Worm (Caenorhabditis elegans): ENCODE measurements around the gene hda-6.
"Not testable (repeated sequence)": the region's sequence is repeated elsewhere in the genome, so short reads cannot be mapped to it uniquely, and the experiment has no call there.

Gene hda-6

DNA sequence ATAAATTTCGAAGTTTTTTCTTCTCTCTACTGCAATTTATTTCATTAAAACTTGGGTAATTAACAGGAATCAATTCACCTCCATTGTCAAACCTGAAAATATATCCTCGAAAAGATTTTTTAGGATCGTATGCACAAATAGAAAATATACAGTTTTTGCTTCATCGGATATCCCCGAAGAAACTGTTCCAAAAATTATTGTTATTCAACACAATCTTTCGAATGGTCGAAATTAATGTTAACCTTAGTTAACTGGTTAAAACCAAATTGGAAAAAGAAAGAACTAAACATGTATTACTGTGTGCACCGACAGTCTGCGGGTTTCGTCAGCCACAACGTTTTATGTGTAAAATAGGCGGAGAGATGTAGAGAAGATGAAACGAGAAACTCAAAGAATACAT lies 47.0 kb downstream of the hda-6 start (continued):
- TF ChIP-seq mcd-1 (GFP tag; IDR thresholded peaks at IDR 0.05) (peak; percentile 51; the same call in 1 of the 2 replicates), Y95B8A.8 (GFP tag; IDR thresholded peaks at IDR 0.05) (0 out of 2 replicates have a peak, but pooled peaks have one; percentile 36), pbrm-1 (GFP tag; IDR thresholded peaks at IDR 0.05) (peak; percentile 85), tbp1 (GFP tag; optimal IDR thresholded peaks at IDR 0.05) (peak; percentile 78), B0261.1 (tag; optimal IDR thresholded peaks at IDR 0.05) (peak; percentile 4), sdz-38 (tag; optimal IDR thresholded peaks at IDR 0.05) (no peak), him-1 (tag; optimal IDR thresholded peaks at IDR 0.05) (peak; percentile 44), F49E8.2 (tag; optimal IDR thresholded peaks at IDR 0.05; ENCODE audit: insufficient read depth) (peak; percentile 45), rcor-1 (GFP tag; IDR thresholded peaks at IDR 0.05) (peak; percentile 82), ceh-100 (GFP tag; IDR thresholded peaks at IDR 0.05) (peak; percentile 62), Y56A3A.18 (GFP tag; IDR thresholded peaks at IDR 0.05) (no peak), sea-2 (GFP tag; IDR thresholded peaks at IDR 0.05) (no peak), snpc-1.3 (tag; optimal IDR thresholded peaks at IDR 0.05; ENCODE audit: insufficient read depth) (peak; percentile 75), attf-6 (GFP tag; IDR thresholded peaks at IDR 0.05) (peak; percentile 97), F37B4.10 (GFP tag; IDR thresholded peaks at IDR 0.05) (no peak), lsy-27 (tag; optimal IDR thresholded peaks at IDR 0.05; ENCODE audit: borderline replicate concordance, insufficient read depth) (no peak), nfya-1 (tag; optimal IDR thresholded peaks at IDR 0.05; ENCODE audit: borderline replicate concordance, insufficient read depth) (no peak)

DNA sequence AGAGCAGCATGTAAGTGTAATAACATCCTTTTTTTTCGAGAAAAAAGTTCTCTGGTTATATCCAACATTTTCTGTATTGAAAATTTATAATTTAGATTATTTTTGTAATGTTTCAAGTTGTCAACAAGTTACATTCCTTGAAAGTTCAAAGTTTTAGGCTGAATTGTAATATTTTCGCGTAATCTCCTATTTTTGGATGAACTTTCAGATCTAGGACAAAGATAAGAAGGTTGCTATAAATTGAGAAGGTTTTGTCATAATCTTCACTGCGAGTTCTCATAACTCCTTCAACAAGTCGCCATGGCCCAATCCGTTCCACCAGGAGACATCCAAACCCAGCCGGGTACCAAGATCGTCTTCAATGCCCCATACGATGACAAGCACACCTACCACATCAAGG lies 47.9 kb downstream of the hda-6 start, which contains the start of gene msp-65:
TSS of gene msp-65 (plus strand) at position 301 of the 400 bp plus-strand sequence.
- TF ChIP-seq F23B12.7 (tag; optimal IDR thresholded peaks at IDR 0.05; ENCODE audit: insufficient read depth); nfya-1 (tag; optimal IDR thresholded peaks at IDR 0.05; ENCODE audit: borderline replicate concordance, insufficient read depth); zim-3 (tag; optimal IDR thresholded peaks at IDR 0.05): not testable (repeated sequence)

DNA sequence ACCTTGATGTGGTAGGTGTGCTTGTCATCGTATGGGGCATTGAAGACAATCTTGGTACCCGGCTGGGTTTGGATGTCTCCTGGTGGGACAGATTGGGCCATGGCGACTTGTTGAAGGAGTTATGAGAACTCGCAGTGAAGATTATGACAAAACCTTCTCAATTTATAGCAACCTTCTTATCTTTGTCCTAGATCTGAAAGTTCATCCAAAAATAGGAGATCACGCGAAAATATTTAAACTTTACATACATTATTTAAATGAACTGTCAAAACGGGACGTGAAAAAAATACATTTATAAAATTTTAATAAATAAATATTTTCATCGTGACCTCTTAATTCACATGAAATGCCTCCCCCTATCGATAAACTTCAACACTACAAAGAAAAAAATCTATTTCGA lies 51.1 kb downstream of the hda-6 start, which contains the start of the genes msp-59 and ZK354.2:
TSS of gene msp-59 (minus strand) at position 101 of the 400 bp plus-strand sequence.
TSS of gene ZK354.2 (plus strand) at position 395 of the 400 bp plus-strand sequence.
- not testable (repeated sequence) for TF ChIP-seq repo-1 (tag; optimal IDR thresholded peaks at IDR 0.05); C17E4.6 (GFP tag; IDR thresholded peaks at IDR 0.05); madf-8 (GFP tag; conservative IDR thresholded peaks at IDR 0.05)

DNA sequence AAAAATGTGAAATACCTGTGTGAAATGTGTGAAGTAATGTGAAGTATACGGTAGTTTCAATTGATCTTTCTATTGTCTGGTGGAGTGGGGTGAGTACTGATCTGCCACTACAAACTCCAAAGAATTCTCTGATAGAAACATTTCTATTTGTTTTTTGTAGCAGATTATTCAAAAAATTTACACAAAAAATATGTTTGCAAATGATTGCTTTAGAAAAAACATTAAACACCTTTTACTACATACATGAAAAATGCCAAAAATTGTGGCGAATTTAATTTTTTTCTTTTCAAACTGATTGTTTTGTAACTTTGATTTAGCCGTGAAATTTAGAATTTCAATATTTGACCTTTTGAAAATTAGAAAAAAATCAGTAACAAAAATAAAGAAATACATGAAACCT lies 54.4 kb downstream of the hda-6 start, which contains the start of gene ZK354.3:
TSS of gene ZK354.3 (plus strand) at position 301 of the 400 bp plus-strand sequence.
- TF ChIP-seq dpl-1 (GFP tag; optimal IDR thresholded peaks at IDR 0.05) (no peak), T07F8.4 (tag; optimal IDR thresholded peaks at IDR 0.05) (no peak), B0035.1 (tag; optimal IDR thresholded peaks at IDR 0.05) (no peak), zim-3 (tag; optimal IDR thresholded peaks at IDR 0.05) (no peak), zfh-2 (GFP tag; conservative IDR thresholded peaks at IDR 0.05) (no peak), mcd-1 (GFP tag; IDR thresholded peaks at IDR 0.05) (no peak), Y95B8A.8 (GFP tag; IDR thresholded peaks at IDR 0.05) (no peak), B0336.3 (GFP tag; IDR thresholded peaks at IDR 0.05) (no peak), ekl-4 (GFP tag; IDR thresholded peaks at IDR 0.05) (no peak), B0261.1 (tag; optimal IDR thresholded peaks at IDR 0.05) (no peak), snpc-4 (GFP tag; optimal IDR thresholded peaks at IDR 0.05) (no peak), snpc-4 (tag; optimal IDR thresholded peaks at IDR 0.05) (no peak), tbx-9 (tag; optimal IDR thresholded peaks at IDR 0.05; ENCODE audit: borderline replicate concordance) (no peak), xnd-1 (tag; optimal IDR thresholded peaks at IDR 0.05) (no peak), ztf-3 (GFP tag; optimal IDR thresholded peaks at IDR 0.05) (no peak), ztf-22 (GFP tag; optimal IDR thresholded peaks at IDR 0.05) (no peak), him-1 (tag; optimal IDR thresholded peaks at IDR 0.05) (no peak), rec-8 (tag; optimal IDR thresholded peaks at IDR 0.05) (no peak), cebp-1 (GFP tag; IDR thresholded peaks at IDR 0.05) (no peak), cebp-1 (tag; optimal IDR thresholded peaks at IDR 0.05) (no peak), attf-3 (GFP tag; conservative IDR thresholded peaks at IDR 0.05) (no peak), let-607 (tag; optimal IDR thresholded peaks at IDR 0.05) (no peak)

Measured in whole organism, young adult.